Fruit fly (Drosophila melanogaster) S2 (cell line): ENCODE data around the gene CG8541.

Source experiments
- CG8478 ChIP-seq: fragments of >200 bp; optimal IDR thresholded peaks from 2 replicates; lab custom pipeline; 2018
- CTCF ChIP-seq, 2 experiments: fragments of >200 bp; optimal IDR thresholded peaks; 2 replicates each; lab custom pipeline; 2018

DNA sequence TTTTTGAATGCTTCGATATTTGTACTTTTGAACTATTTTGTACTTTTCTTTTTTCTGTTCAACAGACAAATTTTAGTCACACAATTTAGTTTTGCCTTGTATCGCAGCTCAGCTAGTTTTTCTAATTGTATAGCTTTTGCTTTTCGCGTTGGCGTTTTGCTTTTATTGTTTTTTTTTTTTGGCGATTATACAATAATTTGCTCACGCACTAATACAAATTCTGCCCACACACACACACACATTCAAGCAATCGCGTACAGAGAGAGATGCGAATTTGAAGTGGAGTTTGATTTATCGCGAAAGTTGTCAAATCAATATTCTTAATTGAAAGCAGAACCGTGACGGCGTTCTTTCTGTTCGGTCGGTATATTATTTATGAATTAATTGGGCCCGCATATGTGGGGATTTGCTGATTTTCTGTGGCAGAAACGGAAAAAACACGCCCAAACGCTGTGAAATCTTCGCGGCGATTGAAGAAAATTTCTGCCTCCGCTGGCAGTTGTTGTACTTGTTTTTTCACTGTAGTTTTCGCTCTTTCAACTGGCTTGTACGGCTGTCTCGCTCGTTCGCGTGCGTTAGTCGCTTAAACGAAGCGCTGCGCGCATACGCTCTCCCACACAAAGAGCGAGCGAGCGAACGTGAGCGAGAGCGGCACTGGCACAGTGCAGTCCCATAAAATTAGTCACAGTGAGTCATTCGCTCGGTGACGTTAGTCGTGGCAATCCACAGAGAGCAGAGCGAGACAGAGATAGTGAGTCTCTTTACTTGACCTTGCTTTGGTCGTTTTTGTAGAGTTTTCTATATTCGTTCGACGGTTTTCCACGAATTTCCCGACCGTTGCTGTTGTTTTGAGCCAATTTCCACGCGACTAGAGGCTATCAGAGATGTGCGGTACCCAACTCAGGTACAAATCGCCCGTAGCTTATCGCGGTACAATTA lies 36.4 kb upstream of the CG8541 start, which contains the start of gene Rac2:
- TF ChIP-seq CG8478 (no peak), CTCF (optimal IDR thresholded peaks at IDR 0.05; lab: Kevin White, UChicago) (no peak)
